Fruit fly (Drosophila melanogaster): Measurements from ENCODE around the gene Pgant5.

The Pgant5 gene

dm6 chr2L:5070797-5071579 is 22.4 kb downstream of the Pgant5 start, which contains the start of gene RpL37A (continued):
- TF ChIP-seq scrt (GFP tag; optimal IDR thresholded peaks at IDR 0.05) (peak; percentile 83), Myb (GFP tag; optimal IDR thresholded peaks at IDR 0.05) (peak; percentile 81), lov (optimal IDR thresholded peaks at IDR 0.05) (no peak), lov (GFP tag; IDR thresholded peaks at IDR 0.05) (peak; percentile 88), Gsc (GFP tag; IDR thresholded peaks at IDR 0.05) (no peak), otp (GFP tag; IDR thresholded peaks at IDR 0.05) (peak; percentile 86), gsb-n (tag; optimal IDR thresholded peaks at IDR 0.05) (peak; percentile 70), CG12744 (GFP tag; optimal IDR thresholded peaks at IDR 0.05) (peak; percentile 71), CG13296 (GFP tag; optimal IDR thresholded peaks at IDR 0.05) (peak; percentile 89), bbx (GFP tag; IDR thresholded peaks at IDR 0.05; ENCODE audit: partially characterized antibody) (peak; percentile 61; the same call in 1 of the 2 replicates), Ets97D (GFP tag; optimal IDR thresholded peaks at IDR 0.05) (peak; percentile 99), sqz (GFP tag; optimal IDR thresholded peaks at IDR 0.05) (peak; percentile 86), NfI (GFP tag; optimal IDR thresholded peaks at IDR 0.05) (peak; percentile 91), CG32767 (GFP tag; IDR thresholded peaks at IDR 0.05) (peak; percentile 51; the same call in 1 of the 2 replicates), CG1792 (GFP tag; optimal IDR thresholded peaks at IDR 0.05) (peak; percentile 70), CG7786 (GFP tag; optimal IDR thresholded peaks at IDR 0.05) (peak; percentile 35), D19B (GFP tag; optimal IDR thresholded peaks at IDR 0.05) (peak; percentile 64), gro (GFP tag; optimal IDR thresholded peaks at IDR 0.05) (peak; percentile 88), MTF-1 (GFP tag; optimal IDR thresholded peaks at IDR 0.05; ENCODE audit: borderline replicate concordance) (peak; percentile 94), MESR4 (GFP tag; optimal IDR thresholded peaks at IDR 0.05) (peak; percentile 98), CG13424 (tag; optimal IDR thresholded peaks at IDR 0.05) (peak; percentile 28), Asciz (GFP tag; optimal IDR thresholded peaks at IDR 0.05) (peak; percentile 80), CG18764 (GFP tag; optimal IDR thresholded peaks at IDR 0.05) (peak; percentile 78), CG34224 (GFP tag; IDR thresholded peaks at IDR 0.05; ENCODE audit: partially characterized antibody) (0 out of 3 replicates have a peak, but pooled peaks have one; percentile 20), wdn (GFP tag; IDR thresholded peaks at IDR 0.05) (peak; percentile 56; the same call in 1 of the 2 replicates), gcm (GFP tag; optimal IDR thresholded peaks at IDR 0.05) (peak; percentile 56), Mrtf (GFP tag; IDR thresholded peaks at IDR 0.05) (peak; percentile 30; the same call in 1 of the 3 replicates), CG3838 (GFP tag; optimal IDR thresholded peaks at IDR 0.05) (peak; percentile 18), Gug (GFP tag; IDR thresholded peaks at IDR 0.05) (no peak), CG7987 (GFP tag; optimal IDR thresholded peaks at IDR 0.05) (peak; percentile 96), Bgb (GFP tag; IDR thresholded peaks at IDR 0.05; ENCODE audit: partially characterized antibody) (peak; percentile 50; the same call in 1 of the 2 replicates), CG17912 (GFP tag; optimal IDR thresholded peaks at IDR 0.05) (peak; percentile 90), unpg (GFP tag; optimal IDR thresholded peaks at IDR 0.05) (peak; percentile 75), nom (GFP tag; optimal IDR thresholded peaks at IDR 0.05) (peak; percentile 86), CG42726 (GFP tag; IDR thresholded peaks at IDR 0.05; ENCODE audit: partially characterized antibody) (peak; percentile 65), chinmo (GFP tag; IDR thresholded peaks at IDR 0.05; ENCODE audit: partially characterized antibody) (peak; percentile 65; the same call in 1 of the 4 replicates), Vsx1 (GFP tag; optimal IDR thresholded peaks at IDR 0.05) (peak; percentile 86), Dll (GFP tag; IDR thresholded peaks at IDR 0.05; ENCODE audit: partially characterized antibody) (no peak), Hand (GFP tag; optimal IDR thresholded peaks at IDR 0.05) (peak; percentile 24), shn (GFP tag; optimal IDR thresholded peaks at IDR 0.05) (peak; percentile 47), CG7963 (GFP tag; IDR thresholded peaks at IDR 0.05; ENCODE audit: partially characterized antibody) (no peak), CG5180 (GFP tag; optimal IDR thresholded peaks at IDR 0.05) (peak; percentile 71), E2f2 (GFP tag; IDR thresholded peaks at IDR 0.05) (peak; percentile 78), CG31441 (GFP tag; IDR thresholded peaks at IDR 0.05) (peak; percentile 83), sc (optimal IDR thresholded peaks at IDR 0.05) (no peak), sc (GFP tag; optimal IDR thresholded peaks at IDR 0.05) (peak; percentile 50), CG8388 (GFP tag; optimal IDR thresholded peaks at IDR 0.05) (peak; percentile 49)
